Fruit fly (Drosophila melanogaster): ENCODE measurements around the gene Arp5.
A peak's percentile ranks its signal among the peaks of the same experiment; 100 is the strongest.

Gene Arp5

dm6 chr3R:18226043-18226808 is 40.9 kb downstream of the Arp5 start, which contains the start of the genes CG7168 and Mdh2 (continued):
- TF ChIP-seq eve (GFP tag; optimal IDR thresholded peaks at IDR 0.05) (no peak), CG16863 (GFP tag; optimal IDR thresholded peaks at IDR 0.05) (no peak), CG7372 (GFP tag; IDR thresholded peaks at IDR 0.05) (no peak), vvl (GFP tag; IDR thresholded peaks at IDR 0.05) (0 out of 2 replicates have a peak, but pooled peaks have one; percentile 43), CG2875 (GFP tag; optimal IDR thresholded peaks at IDR 0.05) (no peak), CG15073 (GFP tag; optimal IDR thresholded peaks at IDR 0.05) (no peak), tll (GFP tag; optimal IDR thresholded peaks at IDR 0.05) (no peak), CG6175 (GFP tag; IDR thresholded peaks at IDR 0.05) (no peak), Sry-β (GFP tag; optimal IDR thresholded peaks at IDR 0.05) (no peak), CG3281 (GFP tag; optimal IDR thresholded peaks at IDR 0.05) (peak; percentile 41), E2f1 (GFP tag; IDR thresholded peaks at IDR 0.05) (no peak), unc-4 (GFP tag; IDR thresholded peaks at IDR 0.05; ENCODE audit: partially characterized antibody) (peak; percentile 82), HmgZ (tag; optimal IDR thresholded peaks at IDR 0.05) (peak; percentile 60), NC2α (GFP tag; optimal IDR thresholded peaks at IDR 0.05) (no peak), CG6272 (GFP tag; IDR thresholded peaks at IDR 0.05) (no peak), Bgb (GFP tag; IDR thresholded peaks at IDR 0.05; ENCODE audit: partially characterized antibody) (peak; percentile 88), Ravus (GFP tag; IDR thresholded peaks at IDR 0.05) (no peak), BtbVII (GFP tag; optimal IDR thresholded peaks at IDR 0.05) (no peak), dimm (GFP tag; IDR thresholded peaks at IDR 0.05) (no peak), CG32772 (GFP tag; IDR thresholded peaks at IDR 0.05) (no peak), eyg (GFP tag; optimal IDR thresholded peaks at IDR 0.05) (no peak), NC2β (GFP tag; optimal IDR thresholded peaks at IDR 0.05) (peak; percentile 16), disco-r (GFP tag; optimal IDR thresholded peaks at IDR 0.05) (no peak), ash1 (GFP tag; optimal IDR thresholded peaks at IDR 0.05) (no peak), ind (GFP tag; optimal IDR thresholded peaks at IDR 0.05) (no peak), ci (GFP tag; IDR thresholded peaks at IDR 0.05) (no peak), CG17912 (GFP tag; optimal IDR thresholded peaks at IDR 0.05) (no peak), cas (GFP tag; IDR thresholded peaks at IDR 0.05) (no peak), Dip2 (GFP tag; IDR thresholded peaks at IDR 0.05) (no peak), Sry-δ (GFP tag; optimal IDR thresholded peaks at IDR 0.05) (peak; percentile 83), CG13775 (GFP tag; optimal IDR thresholded peaks at IDR 0.05) (no peak), phol (tag; optimal IDR thresholded peaks at IDR 0.05) (peak; percentile 44), CG11723 (GFP tag; optimal IDR thresholded peaks at IDR 0.05) (no peak), Jarid2 (GFP tag; optimal IDR thresholded peaks at IDR 0.05) (no peak), MESR4 (GFP tag; optimal IDR thresholded peaks at IDR 0.05) (peak; percentile 34), CG18619 (GFP tag; optimal IDR thresholded peaks at IDR 0.05) (no peak), Hmx (GFP tag; optimal IDR thresholded peaks at IDR 0.05) (no peak), abd-A (tag; optimal IDR thresholded peaks at IDR 0.05) (no peak), Spps (tag; optimal IDR thresholded peaks at IDR 0.05) (no peak), Kr (GFP tag; optimal IDR thresholded peaks at IDR 0.05) (no peak), Asciz (GFP tag; optimal IDR thresholded peaks at IDR 0.05) (no peak), ftz-f1 (GFP tag; optimal IDR thresholded peaks at IDR 0.05) (no peak), CoRest (tag; optimal IDR thresholded peaks at IDR 0.05) (peak; percentile 15), luna (GFP tag; optimal IDR thresholded peaks at IDR 0.05) (no peak), bowl (GFP tag; IDR thresholded peaks at IDR 0.05) (no peak), CG11085 (GFP tag; IDR thresholded peaks at IDR 0.05) (no peak), CG2129 (GFP tag; IDR thresholded peaks at IDR 0.05; ENCODE audit: partially characterized antibody) (no peak; the same call in 1 of the 2 replicates), Oli (tag; optimal IDR thresholded peaks at IDR 0.05) (no peak), chn (GFP tag; optimal IDR thresholded peaks at IDR 0.05) (peak; percentile 9)
